Worm (Caenorhabditis elegans): ENCODE measurements around the gene lipl-5.

- TF ChIP-seq him-1 (tag; optimal IDR thresholded peaks at IDR 0.05) (no peak), W03F9.2 (tag; optimal IDR thresholded peaks at IDR 0.05) (no peak), dao-5 (tag; optimal IDR thresholded peaks at IDR 0.05) (no peak)
Observed at ce11 chrV:384511-384910, 1.0 kb upstream of the lipl-5 start.

All from whole organism, L4/young adult.